Worm (Caenorhabditis elegans) whole organism, L4/young adult: Measurements from ENCODE around the gene T10G3.8.

Source experiments
- W03F9.2 ChIP-seq: fragments of 150-350 bp; optimal IDR thresholded peaks from 2 replicates; lab custom pipeline; 2014; ENCODE audit warnings: missing biosample characterization, missing genetic modification characterization
- dao-5 ChIP-seq: sonication (generic microtip); optimal IDR thresholded peaks from 2 replicates; lab custom pipeline; 2016; ENCODE audit warnings: missing genotype, missing genetic modification characterization, moderate library complexity, missing compliant biosample characterization
- him-1 ChIP-seq: sonication (generic microtip); optimal IDR thresholded peaks from 2 replicates; lab custom pipeline; 2016; ENCODE audit warnings: missing genotype, missing genetic modification reagents, missing genetic modification characterization, missing compliant biosample characterization

T10G3.8 gene

DNA sequence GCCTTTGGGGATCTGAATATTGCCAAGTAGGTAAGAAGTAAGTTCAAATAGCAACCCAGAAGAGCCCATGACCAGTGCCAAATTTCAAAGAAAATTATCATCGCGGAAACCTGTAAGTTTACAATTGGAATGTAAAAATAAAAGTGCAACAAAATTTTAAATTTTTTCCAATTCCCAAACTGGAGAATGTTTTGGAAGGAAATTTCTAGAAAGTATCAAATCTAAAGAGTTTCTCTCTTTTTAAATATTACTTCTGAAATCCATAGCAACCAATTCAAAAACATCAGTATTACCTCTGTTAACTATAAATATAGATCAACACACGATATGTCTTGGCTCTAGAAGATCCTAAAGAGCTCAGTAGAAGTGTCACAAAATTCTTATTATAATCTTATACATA, 47.6 kb downstream of the T10G3.8 start, which contains the start of gene srd-19:
srd-19 (minus strand) TSS at position 101 of the 400 bp plus-strand sequence.
- TF ChIP-seq him-1 (tag; lab: Kevin White, UChicago), result no peak
- TF ChIP-seq W03F9.2 (tag; lab: Kevin White, UChicago), result no peak
- no peak for TF ChIP-seq dao-5 (tag; lab: Kevin White, UChicago)

DNA sequence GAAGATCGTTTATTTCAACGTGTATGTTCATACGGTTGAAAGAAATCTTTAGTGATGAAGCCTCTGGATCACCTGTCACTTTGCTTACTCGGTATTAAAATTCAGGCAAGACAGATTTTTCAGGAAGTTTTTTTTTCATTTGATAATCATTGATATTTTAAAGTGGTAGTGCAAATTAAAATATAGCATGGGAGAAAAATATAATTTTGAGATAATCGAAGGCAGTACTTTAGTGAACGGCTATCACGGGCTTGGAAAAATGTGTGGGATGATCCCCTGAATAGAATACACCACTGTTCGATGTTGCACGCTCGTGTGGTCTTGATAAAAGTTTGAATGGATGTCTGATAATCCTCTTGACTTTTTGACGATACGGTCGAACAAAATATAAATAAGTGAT, 48.9 kb downstream of the T10G3.8 start:
- no peak for TF ChIP-seq W03F9.2 (tag; lab: Kevin White, UChicago)
- TF ChIP-seq him-1 (tag; lab: Kevin White, UChicago), result no peak
- no peak for TF ChIP-seq dao-5 (tag; lab: Kevin White, UChicago)

DNA sequence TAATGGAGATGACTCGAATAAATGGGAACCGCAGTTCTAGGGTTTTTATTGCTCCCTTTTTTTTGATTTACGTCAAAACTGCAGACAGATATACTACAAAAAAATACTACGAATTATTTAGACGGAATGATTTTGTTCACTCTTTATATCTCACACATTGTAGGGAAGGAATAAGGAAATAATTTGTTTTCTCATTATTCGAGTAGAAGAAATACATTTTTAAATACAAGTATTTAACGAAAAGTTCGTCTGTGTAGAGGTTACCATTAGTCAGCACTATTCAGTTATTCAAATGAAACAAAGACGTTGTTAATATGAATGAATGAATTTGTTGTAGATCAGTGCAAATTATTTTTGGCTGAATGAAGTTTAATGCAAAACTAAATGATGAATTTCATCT, 49.5 kb downstream of the T10G3.8 start, which contains the start of gene srd-18:
srd-18 (minus strand) TSS at position 101 of the 400 bp plus-strand sequence.
- no peak for TF ChIP-seq dao-5 (tag; lab: Kevin White, UChicago)
- no peak for TF ChIP-seq him-1 (tag; lab: Kevin White, UChicago)
- TF ChIP-seq W03F9.2 (tag; lab: Kevin White, UChicago), result no peak

DNA sequence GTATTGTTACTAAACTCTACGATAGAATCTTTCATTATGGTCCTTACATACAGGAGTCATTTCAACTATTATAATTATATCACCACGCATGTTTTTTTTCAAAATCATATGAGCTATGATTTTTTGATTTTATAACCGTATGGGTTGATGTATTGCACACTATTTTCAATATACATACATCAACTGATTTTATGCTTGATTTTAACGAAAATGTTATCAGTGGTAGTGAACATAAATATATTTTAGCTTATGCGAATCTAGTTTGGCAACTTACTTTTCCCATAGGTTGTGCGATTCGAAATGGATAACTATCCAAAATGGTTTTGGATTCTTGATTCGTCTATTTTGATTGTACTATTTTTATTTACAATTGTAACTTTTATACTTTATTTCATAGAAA, 52.6 kb downstream of the T10G3.8 start, which contains the start of gene srv-10:
srv-10 (plus strand) TSS at position 301 of the 400 bp plus-strand sequence.
- TF ChIP-seq him-1 (tag; lab: Kevin White, UChicago), result no peak
- no peak for TF ChIP-seq dao-5 (tag; lab: Kevin White, UChicago)
- TF ChIP-seq W03F9.2 (tag; lab: Kevin White, UChicago), result no peak
